Fruit fly (Drosophila melanogaster) whole organism, pupa: ENCODE data around the gene CG11912.
A peak's percentile ranks its signal among the peaks of the same experiment; 100 is the strongest.

ENCODE experiments used
- CG10348 ChIP-seq: fragments of 200-800 bp; sonication (Bioruptor generic); IDR thresholded peaks from 2 replicates; pipeline ENCODE4 v1.3.6; 2022; ENCODE audit warnings: missing biosample characterization, missing genetic modification characterization
- CG12605 ChIP-seq: fragments of 200-800 bp; sonication (Bioruptor generic); IDR thresholded peaks from 2 replicates; pipeline ENCODE4 v1.3.6; 2022; ENCODE audit warnings: missing biosample characterization, missing genetic modification characterization
- CG13204 ChIP-seq: fragments of 200-800 bp; sonication (Bioruptor generic); optimal IDR thresholded peaks from 2 replicates; lab custom pipeline; 2018; ENCODE audit warnings: missing biosample characterization, mild to moderate bottlenecking, missing genetic modification characterization, moderate library complexity
- CG14655 ChIP-seq: fragments of 200-800 bp; sonication (Bioruptor generic); optimal IDR thresholded peaks from 3 replicates; lab custom pipeline; 2017; ENCODE audit warnings: mild to moderate bottlenecking, missing biosample characterization, missing genetic modification reagents, missing genetic modification characterization
- CG15710 ChIP-seq: fragments of 200-800 bp; sonication (Bioruptor generic); optimal IDR thresholded peaks from 2 replicates; lab custom pipeline; 2018; ENCODE audit warnings: missing biosample characterization, mild to moderate bottlenecking, missing genetic modification characterization, moderate library complexity
- CG17806 ChIP-seq: fragments of 200-800 bp; sonication (Bioruptor generic); optimal IDR thresholded peaks from 2 replicates; lab custom pipeline; 2018; ENCODE audit warnings: missing biosample characterization, mild to moderate bottlenecking, missing genetic modification characterization, moderate library complexity
- CG32121 ChIP-seq: fragments of 200-800 bp; sonication (Bioruptor generic); IDR thresholded peaks from 2 replicates; pipeline ENCODE4 v1.3.6; 2022; ENCODE audit warnings: missing biosample characterization, missing genetic modification characterization
- CG34367 ChIP-seq: fragments of 200-800 bp; sonication (Bioruptor generic); optimal IDR thresholded peaks from 2 replicates; lab custom pipeline; 2018; ENCODE audit warnings: missing biosample characterization, mild to moderate bottlenecking, missing genetic modification characterization
- CG4496 ChIP-seq: fragments of 200-800 bp; sonication (Bioruptor generic); IDR thresholded peaks from 3 replicates; pipeline ENCODE4 v1.3.6; 2022; ENCODE audit warnings: missing biosample characterization, missing genetic modification characterization
- CG8159 ChIP-seq: fragments of 200-800 bp; sonication (Bioruptor generic); optimal IDR thresholded peaks from 3 replicates; lab custom pipeline; 2018; ENCODE audit warnings: missing biosample characterization, mild to moderate bottlenecking, missing genetic modification characterization, moderate library complexity
- CG8301 ChIP-seq: fragments of 200-800 bp; sonication (Bioruptor generic); optimal IDR thresholded peaks from 2 replicates; lab custom pipeline; 2018; ENCODE audit warnings: missing biosample characterization, mild to moderate bottlenecking, missing genetic modification characterization
- CG9948 ChIP-seq: fragments of 200-800 bp; sonication (Bioruptor generic); optimal IDR thresholded peaks from 2 replicates; lab custom pipeline; 2018; ENCODE audit warnings: missing biosample characterization, mild to moderate bottlenecking, missing genetic modification characterization, moderate library complexity
- D1 ChIP-seq: fragments of 200-800 bp; sonication (Bioruptor generic); optimal IDR thresholded peaks from 2 replicates; lab custom pipeline; 2018; ENCODE audit warnings: missing biosample characterization, mild to moderate bottlenecking, missing genetic modification characterization, moderate library complexity
- EcR ChIP-seq: fragments of 200-800 bp; sonication (Bioruptor generic); optimal IDR thresholded peaks from 3 replicates; lab custom pipeline; 2019; ENCODE audit warnings: missing biosample characterization, missing genetic modification characterization, mild to moderate bottlenecking, moderate library complexity, missing genetic modification reagents
- Ets98B ChIP-seq: fragments of 200-800 bp; sonication (Bioruptor generic); IDR thresholded peaks from 2 replicates; pipeline ENCODE4 v1.3.6; 2022; ENCODE audit warnings: missing biosample characterization, missing genetic modification characterization
- Pif1A ChIP-seq: fragments of 200-800 bp; sonication (Bioruptor generic); optimal IDR thresholded peaks from 3 replicates; lab custom pipeline; 2016; ENCODE audit warnings: missing biosample characterization, missing genetic modification characterization
- Pif1B ChIP-seq: fragments of 200-800 bp; sonication (Bioruptor generic); optimal IDR thresholded peaks from 3 replicates; lab custom pipeline; 2016; ENCODE audit warnings: missing biosample characterization, missing genetic modification characterization
- Snoo ChIP-seq: fragments of 200-800 bp; sonication (Bioruptor generic); optimal IDR thresholded peaks from 3 replicates; lab custom pipeline; 2017; ENCODE audit warnings: missing biosample characterization, mild to moderate bottlenecking, missing genetic modification characterization, inconsistent platforms
- fd96Ca ChIP-seq: fragments of 200-800 bp; sonication (Bioruptor generic); IDR thresholded peaks from 3 replicates; pipeline ENCODE4 v1.3.6; 2022; ENCODE audit warnings: missing biosample characterization, missing genetic modification characterization
- gl ChIP-seq: fragments of 200-800 bp; sonication (Bioruptor generic); optimal IDR thresholded peaks from 2 replicates; lab custom pipeline; 2018; ENCODE audit warnings: missing biosample characterization, mild to moderate bottlenecking, missing genetic modification characterization
- rn ChIP-seq: fragments of 200-800 bp; sonication (Bioruptor generic); IDR thresholded peaks from 2 replicates; pipeline ENCODE4 v1.3.6; 2022; ENCODE audit warnings: missing biosample characterization, missing genetic modification characterization

Gene CG11912

dm6 chr2L:305198-305597, 13.9 kb downstream of the CG11912 start:
- TF ChIP-seq CG15710 (tag; lab: Kevin White, UChicago) (no peak), CG10348 (GFP tag; lab: Robert Waterston, UW) (no peak), Snoo (tag; lab: Kevin White, UChicago) (no peak), CG12605 (no peak), EcR (GFP tag; lab: Kevin White, UChicago) (no peak), Pif1A (GFP tag; lab: Kevin White, UChicago) (no peak)

dm6 chr2L:303306-303962, 15.6 kb downstream of the CG11912 start:
- TF ChIP-seq CG10348 (GFP tag; lab: Robert Waterston, UW) = no peak
- TF ChIP-seq, all 21 proteins: peak for 0

DNA sequence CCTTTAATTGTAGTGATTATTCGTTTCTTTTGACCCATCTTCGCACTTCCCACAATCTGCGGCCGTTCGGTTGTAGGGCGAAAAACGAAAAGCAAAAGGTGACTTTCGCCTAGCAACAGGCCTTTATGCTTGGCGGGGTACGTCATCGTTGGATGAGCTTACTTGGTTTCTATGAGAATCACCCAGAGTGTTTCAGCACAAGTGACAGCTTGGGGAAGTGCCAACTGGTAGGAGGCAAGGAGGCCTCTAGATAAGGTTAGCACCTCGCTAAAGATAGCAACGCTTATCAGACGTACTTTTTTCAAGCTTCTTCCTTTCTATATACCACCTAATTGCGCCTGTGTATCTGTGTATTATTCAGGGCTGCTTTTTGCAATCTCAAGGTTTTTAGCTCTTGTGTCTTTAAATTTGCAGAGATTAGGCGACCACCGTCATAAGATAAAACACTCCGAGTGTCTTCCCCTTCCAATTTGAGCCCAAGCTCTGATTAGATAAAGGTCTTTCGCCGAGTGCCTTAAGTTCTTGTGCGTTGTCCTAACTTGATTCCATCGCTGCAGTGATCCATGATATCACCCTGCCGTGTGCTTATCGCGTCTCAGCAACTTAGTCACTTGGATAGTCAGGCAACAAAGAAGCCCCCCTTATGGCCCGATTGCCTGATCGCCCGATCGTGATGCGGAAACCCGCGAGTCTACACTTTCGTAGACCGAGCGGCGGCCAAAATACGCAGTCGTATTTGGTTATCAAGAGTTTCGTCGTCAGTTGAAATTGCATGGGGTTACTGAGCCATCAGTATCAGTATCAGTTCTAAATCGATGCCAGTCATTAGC, 18.0 kb downstream of the CG11912 start:
- TF ChIP-seq Ets98B (GFP tag; lab: Robert Waterston, UW) (no peak), CG13204 (GFP tag; lab: Kevin White, UChicago) (no peak), fd96Ca (GFP tag; lab: Robert Waterston, UW) (no peak), CG17806 (tag; lab: Kevin White, UChicago) (no peak), CG4496 (GFP tag; lab: Robert Waterston, UW) (no peak), rn (GFP tag; lab: Robert Waterston, UW) (no peak), EcR (GFP tag; lab: Kevin White, UChicago) (no peak), CG10348 (GFP tag; lab: Robert Waterston, UW) (no peak), CG12605 (no peak), CG32121 (GFP tag; lab: Robert Waterston, UW) (no peak), CG14655 (GFP tag; lab: Kevin White, UChicago) (no peak)
- TF ChIP-seq, all 21 proteins: peak for 0

DNA sequence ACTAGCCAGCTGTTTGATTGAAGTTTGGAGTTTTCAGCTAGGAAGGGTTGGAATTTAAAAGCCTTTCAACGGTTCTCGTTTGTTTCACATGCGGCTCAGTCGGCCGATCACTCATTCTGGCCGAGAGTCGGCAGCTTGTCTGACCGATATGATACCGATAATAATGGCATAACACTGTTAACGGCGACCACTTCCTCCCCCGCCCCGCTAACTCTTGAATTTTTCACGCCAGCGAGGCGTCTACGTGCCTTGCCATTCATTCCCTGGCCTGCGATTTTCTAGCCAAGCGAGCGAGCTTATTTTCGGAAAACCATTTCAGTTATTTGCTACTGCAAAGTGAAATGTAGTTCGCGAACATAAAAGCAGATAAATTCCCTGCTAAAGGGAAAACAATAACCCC, 19.1 kb downstream of the CG11912 start:
- TF ChIP-seq CG32121 (GFP tag; lab: Robert Waterston, UW) (no peak), CG8301 (no peak), fd96Ca (GFP tag; lab: Robert Waterston, UW) (no peak), gl (no peak), CG14655 (GFP tag; lab: Kevin White, UChicago) (no peak), Snoo (tag; lab: Kevin White, UChicago) (no peak), rn (GFP tag; lab: Robert Waterston, UW) (no peak), CG9948 (no peak), Ets98B (GFP tag; lab: Robert Waterston, UW) (no peak), CG13204 (GFP tag; lab: Kevin White, UChicago) (no peak), CG12605 (no peak), D1 (no peak), CG8159 (tag; lab: Kevin White, UChicago) (no peak), CG17806 (tag; lab: Kevin White, UChicago) (no peak), Pif1A (GFP tag; lab: Kevin White, UChicago) (no peak), CG4496 (GFP tag; lab: Robert Waterston, UW) (no peak), CG15710 (tag; lab: Kevin White, UChicago) (no peak)

- TF ChIP-seq CG4496 (GFP tag; lab: Robert Waterston, UW) (no peak), D1 (no peak), CG8159 (tag; lab: Kevin White, UChicago) (no peak), CG8301 (no peak), fd96Ca (GFP tag; lab: Robert Waterston, UW) (no peak; the same call in 2 of the 3 replicates), Ets98B (GFP tag; lab: Robert Waterston, UW) (no peak), CG13204 (GFP tag; lab: Kevin White, UChicago) (no peak), rn (GFP tag; lab: Robert Waterston, UW) (no peak), CG10348 (GFP tag; lab: Robert Waterston, UW) (no peak), CG12605 (no peak), CG17806 (tag; lab: Kevin White, UChicago) (no peak), CG34367 (no peak), Pif1B (GFP tag; lab: Kevin White, UChicago) (no peak), CG14655 (GFP tag; lab: Kevin White, UChicago) (no peak), CG15710 (tag; lab: Kevin White, UChicago) (no peak), CG9948 (no peak), CG32121 (GFP tag; lab: Robert Waterston, UW) (no peak), Pif1A (GFP tag; lab: Kevin White, UChicago) (no peak), Snoo (tag; lab: Kevin White, UChicago) (no peak)
These were observed 20.0 kb downstream of the CG11912 start for dm6 chr2L:299038-299437.

DNA sequence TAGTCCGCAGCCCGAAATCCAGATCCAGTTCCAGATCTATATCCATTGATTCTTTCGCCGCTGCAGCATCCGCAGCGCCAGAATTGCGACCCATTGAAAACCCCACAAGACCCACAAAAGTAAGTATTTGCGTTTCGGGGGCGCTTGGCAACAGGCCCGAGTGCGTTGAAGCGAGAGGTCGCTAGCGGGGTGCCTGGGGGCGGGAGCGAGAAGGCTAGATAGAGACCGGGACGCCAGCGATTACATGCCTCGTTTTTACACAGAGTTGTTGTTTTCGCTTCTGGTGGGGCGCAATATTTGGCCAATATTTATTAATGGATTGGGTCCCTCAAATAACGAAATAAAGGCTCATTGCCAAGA, 20.8 kb downstream of the CG11912 start:
- TF ChIP-seq CG32121 (GFP tag; lab: Robert Waterston, UW) = peak; percentile 62; the same call in 1 of the 2 replicates
- peak; percentile 79 for TF ChIP-seq CG13204 (GFP tag; lab: Kevin White, UChicago)
- no peak for TF ChIP-seq CG8159 (tag; lab: Kevin White, UChicago)
- no peak for TF ChIP-seq D1
- no peak for TF ChIP-seq CG34367
- TF ChIP-seq Snoo (tag; lab: Kevin White, UChicago) = no peak
- TF ChIP-seq Ets98B (GFP tag; lab: Robert Waterston, UW) = peak; percentile 22; the same call in 1 of the 2 replicates
- peak; percentile 16; the same call in 1 of the 3 replicates for TF ChIP-seq fd96Ca (GFP tag; lab: Robert Waterston, UW)
